Fruit fly (Drosophila melanogaster) S2 (cell line): ENCODE data around the gene Eig71Eb.

Experiments used
- CG8478 ChIP-seq: fragments of >200 bp; optimal IDR thresholded peaks from 2 replicates; lab custom pipeline; 2018
- CTCF ChIP-seq, 2 experiments: fragments of >200 bp; optimal IDR thresholded peaks; 2 replicates each; lab custom pipeline; 2018

- TF ChIP-seq CTCF (optimal IDR thresholded peaks at IDR 0.05; lab: Kevin White, UChicago) (no peak), CG8478 (lab: Kevin White, UChicago) (no peak)
These were observed 816 bp downstream of the Eig71Eb start, which contains the start of gene CG43084 for dm6 chr3L:15650552-15650951.
